Worm (Caenorhabditis elegans): ENCODE results near the gene wrn-1.

Gene wrn-1

DNA sequence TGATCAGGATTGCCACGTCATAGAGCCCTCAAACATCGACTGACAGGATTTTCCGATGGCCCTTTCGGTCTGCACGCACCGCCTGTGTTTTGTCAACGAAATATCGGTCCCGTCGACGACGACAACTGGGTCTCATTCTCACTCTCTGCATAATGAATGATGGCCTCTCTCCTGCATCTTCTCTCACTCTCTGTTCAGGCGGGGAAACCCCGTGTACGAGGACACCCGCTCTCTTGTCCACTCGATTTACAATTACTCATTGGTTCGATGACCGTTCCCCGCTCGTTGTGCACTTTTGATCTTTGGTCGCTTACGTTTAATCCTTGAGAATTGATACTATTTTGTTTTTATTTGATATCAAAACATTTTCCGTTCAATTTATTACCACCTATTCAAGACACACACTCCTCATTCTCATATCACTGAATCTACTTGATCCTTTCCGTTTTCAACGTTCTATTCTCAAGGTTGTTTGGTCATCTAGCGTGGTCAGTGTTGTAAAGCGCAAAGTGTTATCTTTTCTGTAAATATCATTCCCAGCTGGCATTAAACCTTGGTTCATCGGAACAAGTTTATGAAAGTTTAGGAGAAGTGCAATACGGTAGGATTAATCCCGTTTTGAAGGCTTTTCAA, 32.0 kb upstream of the wrn-1 start (continued):
- TF ChIP-seq hlh-17 (GFP tag; optimal IDR thresholded peaks at IDR 0.05; ENCODE audit: borderline replicate concordance) (no peak), blmp-1 (tag; optimal IDR thresholded peaks at IDR 0.05) (peak; percentile 47), lin-15B (tag; optimal IDR thresholded peaks at IDR 0.05) (no peak), hlh-4 (tag; optimal IDR thresholded peaks at IDR 0.05) (no peak), nhr-20 (tag; optimal IDR thresholded peaks at IDR 0.05) (peak; percentile 13), sup-37 (GFP tag; optimal IDR thresholded peaks at IDR 0.05) (no peak), xbp-1 (tag; optimal IDR thresholded peaks at IDR 0.05) (no peak), unc-62 (GFP tag; optimal IDR thresholded peaks at IDR 0.05) (no peak), mef-2 (tag; optimal IDR thresholded peaks at IDR 0.05) (no peak), snpc-4 (tag; optimal IDR thresholded peaks at IDR 0.05) (no peak), fos-1 (tag; optimal IDR thresholded peaks at IDR 0.05) (no peak), mdl-1 (tag; optimal IDR thresholded peaks at IDR 0.05) (no peak), pqm-1 (tag; optimal IDR thresholded peaks at IDR 0.05) (no peak), sptf-1 (tag; optimal IDR thresholded peaks at IDR 0.05) (no peak), nhr-71 (tag; optimal IDR thresholded peaks at IDR 0.05) (no peak), ceh-82 (tag; optimal IDR thresholded peaks at IDR 0.05) (no peak), nhr-19 (GFP tag; conservative IDR thresholded peaks at IDR 0.05) (no peak), lir-3 (tag; optimal IDR thresholded peaks at IDR 0.05; ENCODE audit: poor library complexity) (no peak), alr-1 (tag; optimal IDR thresholded peaks at IDR 0.05; ENCODE audit: borderline replicate concordance) (no peak), ceh-90 (tag; optimal IDR thresholded peaks at IDR 0.05) (no peak), nhr-85 (tag) (peak; percentile 82), ces-1 (GFP tag; optimal IDR thresholded peaks at IDR 0.05) (no peak), nhr-76 (tag; optimal IDR thresholded peaks at IDR 0.05) (no peak)

DNA sequence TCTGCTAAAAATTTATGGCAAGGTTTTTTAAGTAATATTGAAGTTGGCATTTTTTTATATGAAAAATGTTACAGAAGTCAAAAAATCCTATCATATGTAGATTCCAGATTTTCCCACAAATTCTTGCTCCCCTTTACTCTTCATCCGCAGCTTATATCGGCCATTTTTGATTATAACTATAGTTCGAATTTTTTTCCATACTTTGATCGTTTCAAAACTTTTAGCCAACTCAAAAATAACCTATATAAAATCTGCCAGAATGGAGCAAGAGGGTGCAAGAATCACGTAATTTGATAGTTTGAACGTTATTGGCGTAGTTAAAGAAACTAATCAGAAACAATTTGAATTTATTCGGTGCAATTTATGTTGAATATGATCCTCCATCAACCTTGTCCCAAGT, 30.8 kb upstream of the wrn-1 start:
- TF ChIP-seq zag-1 (tag; optimal IDR thresholded peaks at IDR 0.05) (no peak), dsc-1 (tag; optimal IDR thresholded peaks at IDR 0.05) (no peak), hlh-4 (tag; optimal IDR thresholded peaks at IDR 0.05) (no peak), egl-13 (tag; optimal IDR thresholded peaks at IDR 0.05) (no peak), C04F5.9 (tag; optimal IDR thresholded peaks at IDR 0.05) (no peak), grh-1 (GFP tag; IDR thresholded peaks at IDR 0.05) (no peak), lin-15B (tag; optimal IDR thresholded peaks at IDR 0.05) (no peak), nhr-19 (GFP tag; conservative IDR thresholded peaks at IDR 0.05) (no peak), dpl-1 (GFP tag; optimal IDR thresholded peaks at IDR 0.05) (no peak)

- TF ChIP-seq elt-2 (tag; optimal IDR thresholded peaks at IDR 0.05) = peak; percentile 2
- no peak for TF ChIP-seq F16B12.6 (tag; optimal IDR thresholded peaks at IDR 0.05)
- no peak for TF ChIP-seq swsn-7 (tag; optimal IDR thresholded peaks at IDR 0.05)
These were observed 30.2 kb upstream of the wrn-1 start, which contains the start of gene C56E6.2 for ce11 chrII:6524501-6524977. Gene C56E6.2, plus strand, starts transcription at chrII:6524927.

ce11 chrII:6526136-6526684, 28.6 kb upstream of the wrn-1 start:
- no peak for TF ChIP-seq nhr-11 (tag; optimal IDR thresholded peaks at IDR 0.05)
- TF ChIP-seq efl-1 (optimal IDR thresholded peaks at IDR 0.05) = no peak
- TF ChIP-seq efl-1 (GFP tag; optimal IDR thresholded peaks at IDR 0.05 in 1 of 2) = peak in 1 of 2 experiments; percentile 56
- TF ChIP-seq xbp-1 (tag; optimal IDR thresholded peaks at IDR 0.05) = no peak
- TF ChIP-seq unc-86 (tag; optimal IDR thresholded peaks at IDR 0.05) = no peak
- TF ChIP-seq F16B12.6 (tag; optimal IDR thresholded peaks at IDR 0.05) = no peak

Data from whole organism, L1 larva.